Worm (Caenorhabditis elegans) whole organism, L2 larva: ENCODE measurements around the gene ZK154.5.

Source experiments
- C34F6.9 ChIP-seq: fragments of 150-350 bp; optimal IDR thresholded peaks from 2 replicates; lab custom pipeline; 2014; ENCODE audit warnings: missing biosample characterization, missing genetic modification characterization
- F13H6.1 ChIP-seq: sonication (generic microtip); optimal IDR thresholded peaks from 2 replicates; lab custom pipeline; 2016; ENCODE audit warnings: missing genetic modification characterization, missing compliant biosample characterization
- Y55F3AM.14 ChIP-seq: fragments of 200-800 bp; sonication (Bioruptor generic); optimal IDR thresholded peaks from 2 replicates; lab custom pipeline; 2018; ENCODE audit warnings: mild to moderate bottlenecking, missing genetic modification characterization, missing compliant biosample characterization
- alr-1 ChIP-seq: fragments of 150-350 bp; optimal IDR thresholded peaks from 2 replicates; lab custom pipeline; 2014; ENCODE audit warnings: missing biosample characterization, missing genetic modification characterization
- aly-2 ChIP-seq: fragments of 150-350 bp; optimal IDR thresholded peaks from 2 replicates; lab custom pipeline; 2014; ENCODE audit warnings: missing biosample characterization, missing genetic modification characterization
- blmp-1 ChIP-seq: sonication (generic microtip); optimal IDR thresholded peaks from 2 replicates; lab custom pipeline; 2017; ENCODE audit warnings: missing genetic modification characterization, mild to moderate bottlenecking, missing compliant biosample characterization, antibody characterized with exemption, moderate library complexity; ENCODE audit not compliant: insufficient read depth
- crh-2 ChIP-seq: sonication (generic microtip); optimal IDR thresholded peaks from 2 replicates; lab custom pipeline; 2017; ENCODE audit warnings: missing biosample characterization, missing genetic modification characterization
- egl-27 ChIP-seq: sonication (generic microtip); optimal IDR thresholded peaks from 3 replicates; lab custom pipeline; 2017; ENCODE audit warnings: missing biosample characterization, missing genetic modification reagents, missing genetic modification characterization
- elt-1 ChIP-seq: fragments of 150-350 bp; optimal IDR thresholded peaks from 2 replicates; lab custom pipeline; 2014; ENCODE audit warnings: missing biosample characterization, missing genetic modification characterization
- fos-1 ChIP-seq: fragments of 150-350 bp; optimal IDR thresholded peaks from 2 replicates; lab custom pipeline; 2014; ENCODE audit warnings: missing biosample characterization, missing genetic modification characterization
- gmeb-1 ChIP-seq: fragments of 150-350 bp; optimal IDR thresholded peaks from 2 replicates; lab custom pipeline; 2014; ENCODE audit warnings: missing biosample characterization, missing genetic modification characterization
- lin-13 ChIP-seq: fragments of 150-350 bp; optimal IDR thresholded peaks from 2 replicates; lab custom pipeline; 2014; ENCODE audit warnings: missing biosample characterization, missing genetic modification reagents, missing genetic modification characterization
- lin-39 ChIP-seq: fragments of 150-350 bp; optimal IDR thresholded peaks from 2 replicates; lab custom pipeline; 2014; ENCODE audit warnings: missing biosample characterization, missing genetic modification reagents, missing genetic modification characterization
- lsy-2 ChIP-seq, 2 experiments: fragments of 150-350 bp in 1 of 2; sonication (generic microtip) in 1 of 2; optimal IDR thresholded peaks; 2 replicates each; lab custom pipeline; 2014 to 2017; ENCODE audit warnings: missing biosample characterization in 2 of 2, missing genetic modification characterization in 2 of 2
- mab-5 ChIP-seq: fragments of 150-350 bp; optimal IDR thresholded peaks from 2 replicates; lab custom pipeline; 2014; ENCODE audit warnings: missing biosample characterization, missing genetic modification characterization
- mbf-1 ChIP-seq: sonication (generic microtip); optimal IDR thresholded peaks from 2 replicates; lab custom pipeline; 2017; ENCODE audit warnings: missing biosample characterization, missing genetic modification characterization
- mdl-1 ChIP-seq, 2 experiments: fragments of 150-350 bp in 1 of 2; sonication (generic microtip) in 1 of 2; optimal IDR thresholded peaks; 2 replicates each; lab custom pipeline; 2017; ENCODE audit warnings: missing biosample characterization in 2 of 2, missing genetic modification characterization in 2 of 2
- nhr-10 ChIP-seq: sonication (generic microtip); optimal IDR thresholded peaks from 2 replicates; lab custom pipeline; 2017; ENCODE audit warnings: missing biosample characterization, missing genetic modification characterization
- nhr-11 ChIP-seq: fragments of 150-350 bp; optimal IDR thresholded peaks from 2 replicates; lab custom pipeline; 2014; ENCODE audit warnings: missing biosample characterization, missing genetic modification characterization
- nhr-129 ChIP-seq: fragments of 150-350 bp; optimal IDR thresholded peaks from 2 replicates; lab custom pipeline; 2014; ENCODE audit warnings: missing biosample characterization, missing genetic modification characterization
- nhr-21 ChIP-seq: fragments of 150-350 bp; optimal IDR thresholded peaks from 2 replicates; lab custom pipeline; 2014; ENCODE audit warnings: missing biosample characterization, missing genetic modification characterization
- nhr-23 ChIP-seq: fragments of 150-350 bp; optimal IDR thresholded peaks from 2 replicates; lab custom pipeline; 2014; ENCODE audit warnings: missing biosample characterization, missing genetic modification reagents, missing genetic modification characterization
- nhr-25 ChIP-seq: fragments of 150-350 bp; sonication (generic microtip); optimal IDR thresholded peaks from 3 replicates; lab custom pipeline; 2014; ENCODE audit warnings: missing biosample characterization, missing genetic modification characterization
- nhr-6 ChIP-seq: fragments of 150-350 bp; optimal IDR thresholded peaks from 2 replicates; lab custom pipeline; 2014; ENCODE audit warnings: missing biosample characterization, missing genetic modification characterization
- nhr-77 ChIP-seq: fragments of 150-350 bp; optimal IDR thresholded peaks from 2 replicates; lab custom pipeline; 2014; ENCODE audit warnings: missing biosample characterization, missing genetic modification characterization
- sem-4 ChIP-seq: fragments of 150-350 bp; optimal IDR thresholded peaks from 2 replicates; lab custom pipeline; 2014; ENCODE audit warnings: missing biosample characterization, missing genetic modification reagents, missing genetic modification characterization
- sma-3 ChIP-seq: sonication (generic microtip); optimal IDR thresholded peaks from 2 replicates; lab custom pipeline; 2016; ENCODE audit warnings: missing genetic modification reagents, missing genetic modification characterization, missing compliant biosample characterization
- sma-9 ChIP-seq, 2 experiments: fragments of 150-350 bp in 1 of 2; sonication (generic microtip) in 1 of 2; optimal IDR thresholded peaks; 2 replicates each; lab custom pipeline; 2014 to 2016; ENCODE audit warnings: missing genetic modification characterization in 2 of 2, mild to moderate bottlenecking in 1 of 2, missing biosample characterization in 1 of 2, missing compliant biosample characterization in 1 of 2, missing genetic modification reagents in 1 of 2, moderate library complexity in 1 of 2
- snpc-4 ChIP-seq: fragments of 150-350 bp; optimal IDR thresholded peaks from 2 replicates; lab custom pipeline; 2014; ENCODE audit warnings: missing biosample characterization, missing genetic modification characterization
- unc-39 ChIP-seq: fragments of 150-350 bp; optimal IDR thresholded peaks from 2 replicates; lab custom pipeline; 2014; ENCODE audit warnings: missing biosample characterization, missing genetic modification characterization
- unc-55 ChIP-seq: fragments of 150-350 bp; sonication (generic microtip); optimal IDR thresholded peaks from 3 replicates; lab custom pipeline; 2014; ENCODE audit warnings: missing biosample characterization, missing genetic modification reagents, missing genetic modification characterization
- unc-62 ChIP-seq: fragments of 150-350 bp; optimal IDR thresholded peaks from 2 replicates; lab custom pipeline; 2014; ENCODE audit warnings: missing biosample characterization, missing genetic modification reagents, missing genetic modification characterization
- zag-1 ChIP-seq: fragments of 150-350 bp; optimal IDR thresholded peaks from 2 replicates; lab custom pipeline; 2014; ENCODE audit warnings: missing biosample characterization, missing genetic modification characterization

ZK154.5 gene

DNA sequence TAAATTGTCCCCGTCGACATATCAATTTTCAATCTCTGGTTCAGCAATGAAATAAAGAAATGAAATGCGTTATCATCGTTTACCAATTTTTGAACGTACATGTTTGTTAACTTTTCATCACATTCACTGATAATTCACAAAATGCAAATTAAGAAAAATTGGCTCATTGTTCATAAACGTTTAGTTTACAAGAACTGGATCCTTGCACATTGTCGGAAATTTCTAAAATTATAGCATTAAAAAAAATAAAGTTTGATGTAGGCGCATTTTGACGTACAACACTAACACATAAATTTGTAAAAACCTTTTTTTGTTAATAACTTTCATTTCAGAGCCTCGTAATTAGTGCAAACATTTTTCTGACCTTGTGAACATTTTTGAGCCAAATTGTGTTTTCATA is 11.9 kb upstream of the ZK154.5 start, which contains the start of gene gpx-7:
Gene gpx-7 (minus strand): TSS at position 101 of the 400 bp plus-strand sequence.
- TF ChIP-seq egl-27 (no peak), fos-1 (tag; lab: Kevin White, UChicago) (peak; percentile 12)

DNA sequence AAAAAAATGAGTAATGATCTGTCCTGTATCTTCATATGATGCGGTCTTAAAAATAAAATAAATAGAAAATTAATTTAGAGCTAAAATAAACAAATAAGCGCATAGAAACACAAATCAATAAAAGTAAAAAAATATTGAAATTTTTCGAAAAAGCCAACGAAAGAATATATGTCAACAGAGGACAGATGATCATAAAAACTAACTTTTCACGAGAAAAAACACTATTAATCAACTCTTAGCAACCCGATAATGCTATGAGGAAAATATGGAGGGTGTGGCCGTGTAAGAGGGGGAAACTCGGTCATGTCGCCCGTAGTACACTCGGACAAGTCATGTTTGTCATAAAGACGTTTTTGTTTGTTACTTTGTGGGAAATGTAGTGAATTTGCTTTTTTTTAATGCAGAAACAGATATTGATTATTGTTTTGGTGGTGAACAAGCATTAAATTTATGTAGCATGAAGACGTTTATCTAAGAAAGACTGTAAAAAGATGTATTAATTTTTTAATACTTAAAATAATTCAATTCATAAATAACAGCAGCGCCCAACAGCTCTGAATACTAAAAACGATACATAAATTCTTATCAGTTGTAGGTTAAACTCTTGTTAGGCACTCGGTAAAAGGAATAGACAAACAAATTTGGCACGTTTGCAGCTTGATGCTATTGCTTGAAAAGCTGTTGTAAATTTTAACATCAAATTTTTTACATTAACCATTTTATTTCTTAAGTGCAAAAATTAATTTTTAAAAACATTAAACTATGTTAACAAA is 10.7 kb upstream of the ZK154.5 start, which contains the start of gene adm-4:
Gene adm-4 (minus strand): TSS at position 51 of the 773 bp plus-strand sequence.
- TF ChIP-seq nhr-10 (tag; lab: Kevin White, UChicago) (no peak), unc-39 (tag; lab: Kevin White, UChicago) (no peak), sma-9 (GFP tag; optimal IDR thresholded peaks at IDR 0.05; lab: Kevin White, UChicago) (peak; percentile 47), sma-9 (tag; optimal IDR thresholded peaks at IDR 0.05; lab: Kevin White, UChicago) (no peak), nhr-129 (tag; lab: Kevin White, UChicago) (peak; percentile 35), nhr-23 (no peak), zag-1 (no peak), egl-27 (no peak), nhr-25 (tag; lab: Kevin White, UChicago) (peak; percentile 9), snpc-4 (tag; lab: Kevin White, UChicago) (no peak), fos-1 (tag; lab: Kevin White, UChicago) (peak; percentile 25), lsy-2 (tag; optimal IDR thresholded peaks at IDR 0.05; lab: Kevin White, UChicago) (peak in 1 of 2 experiments; percentile 59), sem-4 (no peak), sma-3 (peak; percentile 50), F13H6.1 (tag; lab: Kevin White, UChicago) (peak; percentile 53), crh-2 (peak; percentile 30), C34F6.9 (tag; lab: Kevin White, UChicago) (peak; percentile 40)

DNA sequence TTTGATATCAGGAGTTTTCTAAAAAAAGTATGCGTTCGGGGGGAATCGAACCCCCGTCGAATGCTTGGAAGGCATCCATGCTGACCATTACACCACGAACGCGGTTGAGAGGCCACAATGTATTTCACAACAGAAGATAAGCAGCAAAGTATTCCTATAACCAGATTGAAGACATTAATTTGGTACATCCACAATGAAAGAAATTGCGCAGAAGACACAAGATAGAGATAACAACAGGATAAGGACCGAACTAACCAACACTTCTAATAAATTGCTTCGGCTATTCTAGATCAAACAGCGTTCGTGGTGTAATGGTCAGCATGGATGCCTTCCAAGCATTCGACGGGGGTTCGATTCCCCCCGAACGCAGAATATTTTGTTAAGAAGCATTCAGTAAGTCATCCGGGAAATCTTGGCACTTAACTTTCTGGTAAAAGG is 6.6 kb upstream of the ZK154.5 start:
- peak; percentile 32 for TF ChIP-seq nhr-25 (tag; lab: Kevin White, UChicago)
- peak; percentile 59 for TF ChIP-seq sma-3
- TF ChIP-seq nhr-10 (tag; lab: Kevin White, UChicago): no peak
- no peak for TF ChIP-seq aly-2 (tag; lab: Kevin White, UChicago)
- peak; percentile 18 for TF ChIP-seq nhr-11 (tag; lab: Kevin White, UChicago)
- no peak for TF ChIP-seq unc-62 (GFP tag; lab: Kevin White, UChicago)
- peak; percentile 57 for TF ChIP-seq sma-9 (GFP tag; optimal IDR thresholded peaks at IDR 0.05; lab: Kevin White, UChicago)
- TF ChIP-seq sma-9 (tag; optimal IDR thresholded peaks at IDR 0.05; lab: Kevin White, UChicago): no peak
- peak; percentile 44 for TF ChIP-seq blmp-1 (tag; lab: Kevin White, UChicago)
- no peak for TF ChIP-seq lin-39 (tag; lab: Kevin White, UChicago)
- peak in 1 of 2 experiments; percentile 47 for TF ChIP-seq lsy-2 (tag; optimal IDR thresholded peaks at IDR 0.05; lab: Kevin White, UChicago)
- no peak for TF ChIP-seq mab-5
- peak; percentile 6 for TF ChIP-seq unc-55 (GFP tag; lab: Kevin White, UChicago)
- TF ChIP-seq crh-2: peak; percentile 32
- peak; percentile 12 for TF ChIP-seq fos-1 (tag; lab: Kevin White, UChicago)
- TF ChIP-seq nhr-129 (tag; lab: Kevin White, UChicago): peak; percentile 35
- peak; percentile 63 for TF ChIP-seq nhr-21
- peak; percentile 4 for TF ChIP-seq lin-13 (GFP tag; lab: Kevin White, UChicago)

DNA sequence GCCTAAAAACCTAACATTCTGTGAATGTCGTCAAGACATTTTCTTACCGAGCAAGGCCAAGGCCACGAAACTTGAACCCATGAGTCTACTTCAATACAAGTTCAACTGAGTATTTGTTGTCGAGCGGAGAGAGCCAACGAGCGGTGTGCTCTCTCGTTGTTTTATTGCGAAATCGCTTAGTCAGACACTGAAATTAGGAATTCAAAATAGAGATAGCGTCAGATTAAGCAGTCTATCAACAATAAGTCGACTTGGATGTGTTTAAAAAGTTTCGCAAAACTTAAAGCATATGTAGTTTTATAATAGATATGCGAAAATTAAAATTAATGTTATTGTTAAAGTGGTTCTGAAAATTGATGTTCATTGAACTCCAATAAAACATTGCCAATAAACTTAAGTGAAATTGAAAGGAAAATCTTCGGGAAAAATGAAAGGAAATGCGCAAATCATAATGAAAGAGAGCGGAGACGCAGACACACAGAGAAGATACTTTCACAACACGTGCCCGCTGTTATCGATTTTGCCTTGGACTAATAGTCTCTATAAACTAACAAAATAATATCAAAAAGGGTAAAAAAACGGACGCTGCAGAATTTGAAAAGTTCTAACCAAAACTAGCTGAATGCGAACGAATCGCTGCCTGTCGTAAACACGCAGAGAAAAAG is 5.8 kb upstream of the ZK154.5 start, which contains the start of gene ZK154.6:
Gene ZK154.6 (minus strand): TSS at position 187 of the 665 bp plus-strand sequence.
- TF ChIP-seq crh-2 (peak; percentile 16), mdl-1 (tag; optimal IDR thresholded peaks at IDR 0.05; lab: Kevin White, UChicago) (peak; percentile 70 to 76), C34F6.9 (tag; lab: Kevin White, UChicago) (peak; percentile 68), sma-3 (peak; percentile 14), F13H6.1 (tag; lab: Kevin White, UChicago) (peak; percentile 5), sma-9 (GFP tag; optimal IDR thresholded peaks at IDR 0.05; lab: Kevin White, UChicago) (peak; percentile 64), sma-9 (tag; optimal IDR thresholded peaks at IDR 0.05; lab: Kevin White, UChicago) (no peak), blmp-1 (tag; lab: Kevin White, UChicago) (peak; percentile 96), unc-55 (GFP tag; lab: Kevin White, UChicago) (peak; percentile 42), nhr-77 (tag; lab: Kevin White, UChicago) (no peak), nhr-129 (tag; lab: Kevin White, UChicago) (peak; percentile 33), lsy-2 (tag; optimal IDR thresholded peaks at IDR 0.05; lab: Kevin White, UChicago) (peak in 1 of 2 experiments; percentile 55), lin-39 (tag; lab: Kevin White, UChicago) (no peak), nhr-6 (tag; lab: Kevin White, UChicago) (peak; percentile 33), nhr-25 (tag; lab: Kevin White, UChicago) (peak; percentile 40), alr-1 (no peak), gmeb-1 (tag; lab: Kevin White, UChicago) (no peak), Y55F3AM.14 (GFP tag; lab: Kevin White, UChicago) (no peak), elt-1 (tag; lab: Kevin White, UChicago) (no peak), snpc-4 (tag; lab: Kevin White, UChicago) (no peak), mbf-1 (tag; lab: Kevin White, UChicago) (no peak)
- TF ChIP-seq, all 48 proteins: peak for 12
